Fruit fly (Drosophila melanogaster) Kc167 (cell line): ENCODE results near the gene zye.

Source experiments
- Myc ChIP-seq: fragments of >200 bp; optimal IDR thresholded peaks from 2 replicates; lab custom pipeline; 2017; ENCODE audit warnings: missing external identifiers
- insv ChIP-seq: fragments of >200 bp; optimal IDR thresholded peaks from 3 replicates; lab custom pipeline; 2018; ENCODE audit warnings: missing external identifiers
- psq ChIP-seq: fragments of >200 bp; optimal IDR thresholded peaks from 2 replicates; lab custom pipeline; 2017; ENCODE audit warnings: missing external identifiers

dm6 chr3L:20395257-20395909 is 18.0 kb upstream of the zye start:
- TF ChIP-seq Myc (no peak), psq (lab: Kevin White, UChicago) (no peak), insv (lab: Kevin White, UChicago) (no peak)
